Worm (Caenorhabditis elegans): Measurements from ENCODE around the gene C50C3.12.

C50C3.12 gene

ce11 chrIII:8172609-8173133 is 3.7 kb upstream of the C50C3.12 start (continued):
- TF ChIP-seq nhr-6 (tag; optimal IDR thresholded peaks at IDR 0.05) (no peak), php-3 (GFP tag; IDR thresholded peaks at IDR 0.05) (no peak)

- no peak for TF ChIP-seq nhr-42 (GFP tag; IDR thresholded peaks at IDR 0.05)
- no peak for TF ChIP-seq ceh-44 (GFP tag; IDR thresholded peaks at IDR 0.05)
- no peak for TF ChIP-seq ZK337.2 (GFP tag; IDR thresholded peaks at IDR 0.05)
- TF ChIP-seq aly-2 (tag; optimal IDR thresholded peaks at IDR 0.05): no peak
- no peak for TF ChIP-seq zag-1 (tag; optimal IDR thresholded peaks at IDR 0.05)
- no peak for TF ChIP-seq cey-2 (tag; optimal IDR thresholded peaks at IDR 0.05; ENCODE audit: borderline replicate concordance, insufficient read depth)
- no peak for TF ChIP-seq mdt-29 (GFP tag; IDR thresholded peaks at IDR 0.05)
- no peak for TF ChIP-seq daf-8 (GFP tag; IDR thresholded peaks at IDR 0.05)
- TF ChIP-seq hmg-1.1 (GFP tag; IDR thresholded peaks at IDR 0.05): no peak
- TF ChIP-seq ces-1 (GFP tag; optimal IDR thresholded peaks at IDR 0.05): no peak
- TF ChIP-seq ceh-62 (tag; optimal IDR thresholded peaks at IDR 0.05): no peak
- TF ChIP-seq ztf-11 (tag; optimal IDR thresholded peaks at IDR 0.05): no peak
- no peak for TF ChIP-seq ceh-28 (tag; optimal IDR thresholded peaks at IDR 0.05)
- no peak for TF ChIP-seq egl-43 (GFP tag; IDR thresholded peaks at IDR 0.05)
- no peak for TF ChIP-seq nhr-111 (GFP tag; optimal IDR thresholded peaks at IDR 0.05)
- no peak for TF ChIP-seq dmd-9 (GFP tag; IDR thresholded peaks at IDR 0.05)
- no peak for TF ChIP-seq lin-1 (GFP tag; IDR thresholded peaks at IDR 0.05)
- TF ChIP-seq lir-3 (tag; optimal IDR thresholded peaks at IDR 0.05): no peak
- no peak for TF ChIP-seq saeg-2 (GFP tag; IDR thresholded peaks at IDR 0.05)
- no peak for TF ChIP-seq fos-1 (tag; optimal IDR thresholded peaks at IDR 0.05)
Measured at ce11 chrIII:8175263-8175662, 1.1 kb upstream of the C50C3.12 start.

ce11 chrIII:8178924-8179323 is 2.6 kb downstream of the C50C3.12 start, which contains the start of gene C50C3.5:
TSS of gene C50C3.5 (plus strand) at chrIII:8179224.
- TF ChIP-seq ctbp-1 (GFP tag; IDR thresholded peaks at IDR 0.05) (no peak), ces-1 (GFP tag; optimal IDR thresholded peaks at IDR 0.05) (peak; percentile 39)

ce11 chrIII:8181581-8181980 is 5.2 kb downstream of the C50C3.12 start, which contains the start of gene spc-2:
TSS of gene spc-2 (plus strand) at chrIII:8181881.
- no peak for TF ChIP-seq nhr-48 (tag; optimal IDR thresholded peaks at IDR 0.05)
- TF ChIP-seq zfp-3 (GFP tag; conservative IDR thresholded peaks at IDR 0.05): no peak
- no peak for TF ChIP-seq F49E8.2 (tag; optimal IDR thresholded peaks at IDR 0.05; ENCODE audit: borderline replicate concordance)
- no peak for TF ChIP-seq nhr-237 (tag; optimal IDR thresholded peaks at IDR 0.05)
- no peak for TF ChIP-seq fkh-10 (GFP tag; optimal IDR thresholded peaks at IDR 0.05)
- no peak for TF ChIP-seq mep-1 (tag; optimal IDR thresholded peaks at IDR 0.05)
- no peak for TF ChIP-seq ces-1 (GFP tag; optimal IDR thresholded peaks at IDR 0.05)
- TF ChIP-seq ZK337.2 (GFP tag; IDR thresholded peaks at IDR 0.05): no peak
- TF ChIP-seq dpl-1 (GFP tag; optimal IDR thresholded peaks at IDR 0.05): no peak
- no peak for TF ChIP-seq nhr-77 (tag; optimal IDR thresholded peaks at IDR 0.05)
- no peak for TF ChIP-seq mxl-2 (GFP tag; conservative IDR thresholded peaks at IDR 0.05)
- TF ChIP-seq ceh-82 (tag; optimal IDR thresholded peaks at IDR 0.05): no peak

- no peak for TF ChIP-seq zip-2 (tag; optimal IDR thresholded peaks at IDR 0.05)
- no peak for TF ChIP-seq F37D6.2 (tag; optimal IDR thresholded peaks at IDR 0.05)
- peak; percentile 90 for TF ChIP-seq aha-1 (tag)
- TF ChIP-seq dmd-9 (GFP tag; IDR thresholded peaks at IDR 0.05): no peak
- no peak for TF ChIP-seq ztf-7 (tag; optimal IDR thresholded peaks at IDR 0.05)
Measured at ce11 chrIII:8182573-8182972, 6.2 kb downstream of the C50C3.12 start.

Data from whole organism, L4 larva.